Worm (Caenorhabditis elegans) whole organism, L4/young adult: ENCODE results near the gene nhr-28.

Source experiments
- W03F9.2 ChIP-seq: fragments of 150-350 bp; optimal IDR thresholded peaks from 2 replicates; lab custom pipeline; 2014; ENCODE audit warnings: missing biosample characterization, missing genetic modification characterization
- dao-5 ChIP-seq: sonication (generic microtip); optimal IDR thresholded peaks from 2 replicates; lab custom pipeline; 2016; ENCODE audit warnings: missing genotype, missing genetic modification characterization, moderate library complexity, missing compliant biosample characterization

DNA sequence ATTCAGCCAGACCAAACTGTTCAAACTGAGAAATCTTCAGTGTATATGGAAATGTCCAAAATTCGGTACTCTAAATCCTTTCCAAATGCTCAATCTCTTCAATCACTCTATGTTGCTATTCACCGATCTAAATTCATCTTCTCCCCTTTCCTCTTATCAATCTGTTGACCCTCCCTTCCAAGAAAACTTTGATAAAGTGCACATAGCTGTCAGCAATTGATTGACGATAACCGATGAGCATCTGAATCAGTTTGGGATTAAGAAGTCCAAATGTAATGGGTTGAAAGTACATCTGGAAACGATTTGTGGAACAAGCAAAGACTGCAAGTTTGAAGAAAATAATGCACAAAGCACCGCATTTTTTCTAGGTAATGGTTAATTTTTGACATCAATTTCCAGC lies 35.2 kb downstream of the nhr-28 start:
- TF ChIP-seq dao-5 (tag; lab: Kevin White, UChicago) (no peak), W03F9.2 (tag; lab: Kevin White, UChicago) (no peak)
